Worm (Caenorhabditis elegans): ENCODE results near the gene F14B8.4.

- TF ChIP-seq ceh-30 (tag; optimal IDR thresholded peaks at IDR 0.05) (no peak), ceh-22 (tag; optimal IDR thresholded peaks at IDR 0.05) (no peak), fkh-6 (tag; optimal IDR thresholded peaks at IDR 0.05) (no peak), ama-1 (optimal IDR thresholded peaks at IDR 0.05) (no peak), ceh-9 (tag; optimal IDR thresholded peaks at IDR 0.05) (no peak), ahr-1 (tag; optimal IDR thresholded peaks at IDR 0.05) (no peak)
These were observed 1.3 kb upstream of the F14B8.4 start, which contains the start of gene pes-23 for ce11 chrX:6901078-6901477.
